Worm (Caenorhabditis elegans): ENCODE results near the gene clec-25.

- TF ChIP-seq ZK546.5 (tag; optimal IDR thresholded peaks at IDR 0.05), result no peak
- no peak for TF ChIP-seq ama-1 (optimal IDR thresholded peaks at IDR 0.05)
- TF ChIP-seq saeg-2 (GFP tag; IDR thresholded peaks at IDR 0.05), result no peak
- TF ChIP-seq nhr-42 (GFP tag; IDR thresholded peaks at IDR 0.05), result no peak
- TF ChIP-seq tra-1 (GFP tag; IDR thresholded peaks at IDR 0.05), result no peak
- TF ChIP-seq nhr-237 (tag; optimal IDR thresholded peaks at IDR 0.05), result no peak
- no peak for TF ChIP-seq mep-1 (tag; optimal IDR thresholded peaks at IDR 0.05)
Observed at ce11 chrV:16804795-16805194, 38.2 kb upstream of the clec-25 start.
